Fruit fly (Drosophila melanogaster) whole organism: ENCODE results near the gene CG32811.

Experiments
- CG8478 ChIP-seq: fragments of >200 bp; optimal IDR thresholded peaks from 2 replicates; lab custom pipeline; 2018; ENCODE audit warnings: inconsistent platforms
- Dll ChIP-seq: fragments of >200 bp; optimal IDR thresholded peaks from 2 replicates; lab custom pipeline; 2017
- EcR ChIP-seq, 2 experiments: fragments of >200 bp; optimal IDR thresholded peaks; 2 replicates each; lab custom pipeline; 2017; ENCODE audit warnings: missing biosample characterization in 2 of 2, missing genetic modification characterization in 2 of 2, missing genetic modification reagents in 2 of 2
- pan ChIP-seq: fragments of >200 bp; optimal IDR thresholded peaks from 2 replicates; lab custom pipeline; 2017
- psq ChIP-seq: fragments of >200 bp; optimal IDR thresholded peaks from 2 replicates; lab custom pipeline; 2017
- usp ChIP-seq: fragments of >200 bp; optimal IDR thresholded peaks from 2 replicates; lab custom pipeline; 2017; ENCODE audit warnings: missing biosample characterization, missing genetic modification characterization, mixed read lengths

The CG32811 gene

dm6 chrX:1262536-1263263, 35.5 kb downstream of the CG32811 start:
- TF ChIP-seq psq (lab: Kevin White, UChicago): no peak
- no peak for TF ChIP-seq Dll (lab: Kevin White, UChicago)
- TF ChIP-seq pan (lab: Kevin White, UChicago): no peak
- TF ChIP-seq usp (GFP tag; lab: Kevin White, UChicago): no peak
- no peak for TF ChIP-seq CG8478 (lab: Kevin White, UChicago)
- no peak for TF ChIP-seq EcR (GFP tag; optimal IDR thresholded peaks at IDR 0.05; lab: Kevin White, UChicago)

- no peak for TF ChIP-seq CG8478 (lab: Kevin White, UChicago)
- no peak for TF ChIP-seq usp (GFP tag; lab: Kevin White, UChicago)
- TF ChIP-seq psq (lab: Kevin White, UChicago): no peak
- no peak for TF ChIP-seq pan (lab: Kevin White, UChicago)
- TF ChIP-seq EcR (GFP tag; optimal IDR thresholded peaks at IDR 0.05; lab: Kevin White, UChicago): no peak
- no peak for TF ChIP-seq Dll (lab: Kevin White, UChicago)
Measured at dm6 chrX:1260327-1260726, 37.9 kb downstream of the CG32811 start.

DNA sequence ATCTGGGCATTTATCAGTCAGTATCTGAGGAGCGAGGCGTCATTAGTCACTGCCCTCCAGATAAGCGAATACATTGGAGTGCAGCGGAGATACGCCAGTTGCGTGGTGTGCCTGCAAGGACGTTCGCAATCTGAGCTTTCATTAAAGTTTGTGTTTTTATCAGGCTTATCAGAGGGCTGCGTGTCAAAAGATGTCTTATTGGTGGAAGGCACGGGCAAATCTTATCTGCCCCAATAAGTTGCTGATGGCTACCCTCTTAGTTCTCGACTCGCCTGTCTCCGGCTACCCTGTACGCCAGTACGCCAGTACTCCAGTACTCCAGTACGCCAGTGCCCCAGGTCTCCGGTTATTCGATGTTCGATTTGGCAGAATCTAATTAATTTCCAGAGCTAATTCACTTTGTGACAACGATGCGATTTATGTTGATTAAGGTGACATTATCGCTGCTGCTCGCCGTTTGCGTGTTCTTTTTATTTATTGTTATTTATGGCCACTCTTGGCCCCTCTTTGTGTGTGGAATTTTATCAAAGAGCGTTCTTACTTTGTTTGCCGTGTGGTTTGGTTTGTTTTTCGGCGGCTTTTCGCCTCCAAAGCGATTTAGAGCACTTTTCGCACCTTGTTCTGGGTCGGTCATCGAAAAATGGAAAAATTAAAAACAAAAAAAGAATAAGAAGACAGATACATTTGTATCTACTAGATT, 41.3 kb downstream of the CG32811 start:
- TF ChIP-seq psq (lab: Kevin White, UChicago) (no peak), CG8478 (lab: Kevin White, UChicago) (no peak), pan (lab: Kevin White, UChicago) (no peak), EcR (GFP tag; optimal IDR thresholded peaks at IDR 0.05; lab: Kevin White, UChicago) (no peak), Dll (lab: Kevin White, UChicago) (no peak), usp (GFP tag; lab: Kevin White, UChicago) (no peak)

dm6 chrX:1256131-1256530, 42.1 kb downstream of the CG32811 start:
- no peak for TF ChIP-seq EcR (GFP tag; optimal IDR thresholded peaks at IDR 0.05; lab: Kevin White, UChicago)
- no peak for TF ChIP-seq CG8478 (lab: Kevin White, UChicago)

dm6 chrX:1252961-1253360, 45.2 kb downstream of the CG32811 start:
- TF ChIP-seq pan (lab: Kevin White, UChicago) (no peak), Dll (lab: Kevin White, UChicago) (no peak), CG8478 (lab: Kevin White, UChicago) (no peak), usp (GFP tag; lab: Kevin White, UChicago) (no peak), EcR (GFP tag; optimal IDR thresholded peaks at IDR 0.05; lab: Kevin White, UChicago) (no peak), psq (lab: Kevin White, UChicago) (no peak)

dm6 chrX:1250104-1250503, 48.1 kb downstream of the CG32811 start:
- TF ChIP-seq psq (lab: Kevin White, UChicago): no peak
- no peak for TF ChIP-seq pan (lab: Kevin White, UChicago)
- TF ChIP-seq CG8478 (lab: Kevin White, UChicago): no peak
- TF ChIP-seq Dll (lab: Kevin White, UChicago): no peak
- no peak for TF ChIP-seq EcR (GFP tag; optimal IDR thresholded peaks at IDR 0.05; lab: Kevin White, UChicago)
- TF ChIP-seq usp (GFP tag; lab: Kevin White, UChicago): no peak

- TF ChIP-seq psq (lab: Kevin White, UChicago) (no peak), usp (GFP tag; lab: Kevin White, UChicago) (no peak), pan (lab: Kevin White, UChicago) (no peak), Dll (lab: Kevin White, UChicago) (no peak), CG8478 (lab: Kevin White, UChicago) (no peak), EcR (GFP tag; optimal IDR thresholded peaks at IDR 0.05; lab: Kevin White, UChicago) (no peak)
Measured at dm6 chrX:1249612-1250011, 48.6 kb downstream of the CG32811 start.

dm6 chrX:1248735-1249134, 49.5 kb downstream of the CG32811 start:
- TF ChIP-seq EcR (GFP tag; optimal IDR thresholded peaks at IDR 0.05; lab: Kevin White, UChicago): no peak
- no peak for TF ChIP-seq Dll (lab: Kevin White, UChicago)
- TF ChIP-seq CG8478 (lab: Kevin White, UChicago): no peak
- TF ChIP-seq psq (lab: Kevin White, UChicago): no peak
- TF ChIP-seq usp (GFP tag; lab: Kevin White, UChicago): no peak
- no peak for TF ChIP-seq pan (lab: Kevin White, UChicago)
